Worm (Caenorhabditis elegans): ENCODE data around the gene dct-1.

DNA sequence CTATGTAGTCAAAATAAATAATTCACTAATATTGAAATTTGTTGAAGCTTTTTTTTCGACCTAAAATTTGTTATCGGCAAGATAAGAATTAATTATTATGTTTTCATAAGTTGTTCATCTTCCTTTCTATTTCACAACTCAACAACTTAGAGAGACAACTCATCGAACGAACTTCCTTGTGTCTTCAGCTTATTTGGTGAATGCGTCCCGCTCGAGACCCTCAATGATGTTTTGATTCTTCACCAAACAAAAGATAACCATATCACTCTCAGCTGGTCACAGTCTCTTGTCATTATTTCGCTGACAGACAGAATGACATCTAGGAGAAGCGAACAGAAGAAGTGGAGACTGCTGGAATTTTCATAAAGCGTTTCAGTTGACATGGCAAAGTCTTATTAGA, 30.6 kb downstream of the dct-1 start:
- TF ChIP-seq cog-1 (tag; optimal IDR thresholded peaks at IDR 0.05) (no peak), flt-1 (GFP tag; IDR thresholded peaks at IDR 0.05) (no peak), ref-1 (GFP tag; conservative IDR thresholded peaks at IDR 0.05) (no peak)
